Worm (Caenorhabditis elegans) whole organism, L3 larva: Measurements from ENCODE around the gene str-206.
A peak's percentile ranks its signal among the peaks of the same experiment; 100 is the strongest.

ENCODE experiments used
- R02D3.7 ChIP-seq: fragments of 150-350 bp; optimal IDR thresholded peaks from 2 replicates; lab custom pipeline; 2014; ENCODE audit warnings: missing biosample characterization, missing genetic modification characterization
- ZK546.5 ChIP-seq: sonication (generic microtip); optimal IDR thresholded peaks from 2 replicates; lab custom pipeline; 2017; ENCODE audit warnings: missing biosample characterization, missing genetic modification characterization
- aly-2 ChIP-seq: fragments of 150-350 bp; optimal IDR thresholded peaks from 2 replicates; lab custom pipeline; 2014; ENCODE audit warnings: missing biosample characterization, missing genetic modification characterization
- ama-1 ChIP-seq: fragments of 150-350 bp; optimal IDR thresholded peaks from 2 replicates; lab custom pipeline; 2018
- ceh-16 ChIP-seq: sonication (generic microtip); optimal IDR thresholded peaks from 2 replicates; lab custom pipeline; 2017; ENCODE audit warnings: missing biosample characterization, missing genetic modification characterization
- ceh-28 ChIP-seq: fragments of 150-350 bp; optimal IDR thresholded peaks from 2 replicates; lab custom pipeline; 2014; ENCODE audit warnings: missing biosample characterization, missing genetic modification reagents, missing genetic modification characterization
- ceh-82 ChIP-seq: fragments of 150-350 bp; optimal IDR thresholded peaks from 2 replicates; lab custom pipeline; 2014; ENCODE audit warnings: missing biosample characterization, missing genetic modification characterization
- ceh-9 ChIP-seq: sonication (generic microtip); optimal IDR thresholded peaks from 2 replicates; lab custom pipeline; 2018; ENCODE audit warnings: missing biosample characterization, missing genetic modification characterization
- daf-12 ChIP-seq: fragments of 150-350 bp; optimal IDR thresholded peaks from 2 replicates; lab custom pipeline; 2014; ENCODE audit warnings: missing biosample characterization, missing genetic modification reagents, missing genetic modification characterization
- egl-27 ChIP-seq: sonication (generic microtip); optimal IDR thresholded peaks from 4 replicates; lab custom pipeline; 2017; ENCODE audit warnings: missing biosample characterization, missing genetic modification reagents, missing genetic modification characterization
- egl-5 ChIP-seq: fragments of 150-350 bp; optimal IDR thresholded peaks from 2 replicates; lab custom pipeline; 2017; ENCODE audit warnings: missing biosample characterization, missing genetic modification reagents, missing genetic modification characterization, inconsistent platforms
- elt-1 ChIP-seq: fragments of 150-350 bp; optimal IDR thresholded peaks from 2 replicates; lab custom pipeline; 2014; ENCODE audit warnings: missing biosample characterization, missing genetic modification characterization
- elt-2 ChIP-seq: sonication (generic microtip); optimal IDR thresholded peaks from 2 replicates; lab custom pipeline; 2016; ENCODE audit warnings: missing genetic modification reagents, mild to moderate bottlenecking, missing genetic modification characterization, missing compliant biosample characterization
- elt-3 ChIP-seq, 3 experiments: fragments of 150-350 bp in 1 of 3; sonication (generic microtip) in 2 of 3; optimal IDR thresholded peaks; 2 replicates in 2 of 3; 4 replicates in 1 of 3; lab custom pipeline; 2014 to 2017; ENCODE audit warnings: missing biosample characterization in 3 of 3, missing genetic modification characterization in 3 of 3
- eor-1 ChIP-seq, 2 experiments: fragments of 150-350 bp; optimal IDR thresholded peaks; 2 replicates each; lab custom pipeline; 2014 to 2018; ENCODE audit warnings: missing biosample characterization in 2 of 2, missing genetic modification characterization in 2 of 2
- fkh-10 ChIP-seq: sonication (generic microtip); optimal IDR thresholded peaks from 2 replicates; lab custom pipeline; 2017; ENCODE audit warnings: missing biosample characterization, missing genetic modification reagents, missing genetic modification characterization
- fkh-2 ChIP-seq: fragments of 150-350 bp; optimal IDR thresholded peaks from 2 replicates; lab custom pipeline; 2014; ENCODE audit warnings: missing biosample characterization, missing genetic modification reagents, missing genetic modification characterization
- fos-1 ChIP-seq: fragments of 150-350 bp; optimal IDR thresholded peaks from 2 replicates; lab custom pipeline; 2014; ENCODE audit warnings: missing biosample characterization, missing genetic modification characterization
- hmg-11 ChIP-seq: sonication (generic microtip); optimal IDR thresholded peaks from 2 replicates; lab custom pipeline; 2016; ENCODE audit warnings: missing genetic modification characterization, missing compliant biosample characterization
- jun-1 ChIP-seq: fragments of 150-350 bp; optimal IDR thresholded peaks from 2 replicates; lab custom pipeline; 2014; ENCODE audit warnings: missing biosample characterization, missing genetic modification reagents, missing genetic modification characterization
- lin-15B ChIP-seq: fragments of 150-350 bp; optimal IDR thresholded peaks from 2 replicates; lab custom pipeline; 2014; ENCODE audit warnings: missing biosample characterization, missing genetic modification characterization
- lin-39 ChIP-seq: fragments of 150-350 bp; optimal IDR thresholded peaks from 2 replicates; lab custom pipeline; 2018; ENCODE audit warnings: missing biosample characterization, missing genetic modification reagents, missing genetic modification characterization
- lsy-12 ChIP-seq: sonication (generic microtip); optimal IDR thresholded peaks from 2 replicates; lab custom pipeline; 2016; ENCODE audit warnings: mild to moderate bottlenecking, missing genetic modification characterization, missing compliant biosample characterization
- mdl-1 ChIP-seq: fragments of 150-350 bp; optimal IDR thresholded peaks from 2 replicates; lab custom pipeline; 2014; ENCODE audit warnings: missing biosample characterization, missing genetic modification characterization
- mml-1 ChIP-seq: fragments of 150-350 bp; sonication (generic microtip); optimal IDR thresholded peaks from 3 replicates; lab custom pipeline; 2014; ENCODE audit warnings: missing biosample characterization, missing genetic modification characterization
- nfya-1 ChIP-seq: sonication (generic microtip); optimal IDR thresholded peaks from 2 replicates; lab custom pipeline; 2017; ENCODE audit warnings: missing genetic modification characterization, mild to moderate bottlenecking, missing compliant biosample characterization, antibody characterized with exemption, moderate library complexity; ENCODE audit not compliant: insufficient read depth
- nhr-11 ChIP-seq: fragments of 150-350 bp; optimal IDR thresholded peaks from 2 replicates; lab custom pipeline; 2014; ENCODE audit warnings: missing biosample characterization, missing genetic modification characterization
- nhr-12 ChIP-seq: fragments of 150-350 bp; optimal IDR thresholded peaks from 2 replicates; lab custom pipeline; 2014; ENCODE audit warnings: missing biosample characterization, missing genetic modification characterization
- nhr-23 ChIP-seq: fragments of 150-350 bp; optimal IDR thresholded peaks from 2 replicates; lab custom pipeline; 2014; ENCODE audit warnings: missing biosample characterization, missing genetic modification reagents, missing genetic modification characterization
- nhr-237 ChIP-seq: fragments of 150-350 bp; optimal IDR thresholded peaks from 2 replicates; lab custom pipeline; 2014; ENCODE audit warnings: missing biosample characterization, missing genetic modification characterization
- nhr-25 ChIP-seq: sonication (generic microtip); optimal IDR thresholded peaks from 2 replicates; lab custom pipeline; 2017; ENCODE audit warnings: missing biosample characterization, missing genetic modification characterization
- nhr-28 ChIP-seq: fragments of 150-350 bp; optimal IDR thresholded peaks from 2 replicates; lab custom pipeline; 2014; ENCODE audit warnings: missing biosample characterization, missing genetic modification characterization
- nhr-43 ChIP-seq: sonication (generic microtip); optimal IDR thresholded peaks from 2 replicates; lab custom pipeline; 2016; ENCODE audit warnings: mild to moderate bottlenecking, missing genetic modification characterization, missing compliant biosample characterization; ENCODE audit not compliant: poor library complexity, severe bottlenecking
- nhr-67 ChIP-seq: fragments of 150-350 bp; optimal IDR thresholded peaks from 2 replicates; lab custom pipeline; 2014; ENCODE audit warnings: missing biosample characterization, missing genetic modification characterization
- nhr-76 ChIP-seq: fragments of 150-350 bp; sonication (generic microtip); optimal IDR thresholded peaks from 5 replicates; lab custom pipeline; 2014; ENCODE audit warnings: missing biosample characterization, missing genetic modification characterization
- nhr-77 ChIP-seq: fragments of 150-350 bp; optimal IDR thresholded peaks from 2 replicates; lab custom pipeline; 2014; ENCODE audit warnings: missing biosample characterization, missing genetic modification characterization
- pha-4 ChIP-seq: fragments of 150-350 bp; optimal IDR thresholded peaks from 2 replicates; lab custom pipeline; 2014; ENCODE audit warnings: missing biosample characterization, missing genetic modification reagents, missing genetic modification characterization
- pqm-1 ChIP-seq: fragments of 150-350 bp; optimal IDR thresholded peaks from 2 replicates; lab custom pipeline; 2017; ENCODE audit warnings: missing biosample characterization, missing genetic modification characterization, inconsistent platforms
- sea-2 ChIP-seq: fragments of 150-350 bp; sonication (generic microtip); optimal IDR thresholded peaks from 4 replicates; lab custom pipeline; 2014; ENCODE audit warnings: missing biosample characterization, missing genetic modification reagents, missing genetic modification characterization
- skn-1 ChIP-seq: fragments of 150-350 bp; optimal IDR thresholded peaks from 2 replicates; lab custom pipeline; 2014; ENCODE audit warnings: missing biosample characterization, missing genetic modification characterization
- snpc-4 ChIP-seq: fragments of 150-350 bp; optimal IDR thresholded peaks from 2 replicates; lab custom pipeline; 2014; ENCODE audit warnings: missing biosample characterization, missing genetic modification characterization
- tbx-2 ChIP-seq: sonication (generic microtip); optimal IDR thresholded peaks from 2 replicates; lab custom pipeline; 2016; ENCODE audit warnings: mild to moderate bottlenecking, missing genetic modification characterization, missing compliant biosample characterization
- unc-39 ChIP-seq: sonication (generic microtip); optimal IDR thresholded peaks from 4 replicates; lab custom pipeline; 2017; ENCODE audit warnings: missing biosample characterization, missing genetic modification characterization
- unc-62 ChIP-seq: fragments of 150-350 bp; sonication (generic microtip); optimal IDR thresholded peaks from 4 replicates; lab custom pipeline; 2014; ENCODE audit warnings: missing biosample characterization, missing genetic modification reagents, missing genetic modification characterization
- zag-1 ChIP-seq: fragments of 150-350 bp; optimal IDR thresholded peaks from 2 replicates; lab custom pipeline; 2014; ENCODE audit warnings: missing biosample characterization, missing genetic modification characterization
- ztf-11 ChIP-seq: fragments of 150-350 bp; optimal IDR thresholded peaks from 2 replicates; lab custom pipeline; 2014; ENCODE audit warnings: missing biosample characterization, missing genetic modification characterization
- ztf-4 ChIP-seq: fragments of 150-350 bp; optimal IDR thresholded peaks from 2 replicates; lab custom pipeline; 2014; ENCODE audit warnings: missing biosample characterization, missing genetic modification characterization

The str-206 gene

ce11 chrV:6246454-6246981, 28.6 kb downstream of the str-206 start, which contains the start of gene dmd-7:
Gene dmd-7 (plus strand): TSS chrV:6246931.
- TF ChIP-seq nfya-1 (tag; lab: Kevin White, UChicago) (peak; percentile 84), ztf-11 (tag; lab: Kevin White, UChicago) (no peak), ceh-82 (tag; lab: Kevin White, UChicago) (peak; percentile 70), fos-1 (tag; lab: Kevin White, UChicago) (no peak), ceh-28 (tag; lab: Kevin White, UChicago) (peak; percentile 81), elt-3 (tag; optimal IDR thresholded peaks at IDR 0.05; lab: Kevin White, UChicago) (peak; percentile 60 to 90 (median 85)), nhr-237 (tag; lab: Kevin White, UChicago) (no peak), fkh-10 (GFP tag; lab: Kevin White, UChicago) (no peak), eor-1 (tag; optimal IDR thresholded peaks at IDR 0.05; lab: Kevin White, UChicago) (no peak), unc-39 (tag; lab: Kevin White, UChicago) (no peak), nhr-43 (tag; lab: Kevin White, UChicago) (peak; percentile 98), ZK546.5 (no peak), nhr-12 (no peak), hmg-11 (tag; lab: Kevin White, UChicago) (peak; percentile 67), ceh-9 (tag; lab: Kevin White, UChicago) (no peak), nhr-23 (tag; lab: Kevin White, UChicago) (peak; percentile 96), nhr-77 (tag; lab: Kevin White, UChicago) (no peak), ama-1 (no peak), zag-1 (tag; lab: Kevin White, UChicago) (no peak), mml-1 (tag; lab: Kevin White, UChicago) (no peak), unc-62 (peak; percentile 78), sea-2 (GFP tag; lab: Kevin White, UChicago) (peak; percentile 51), R02D3.7 (tag; lab: Kevin White, UChicago) (peak; percentile 76), lin-39 (tag; lab: Kevin White, UChicago) (peak; percentile 88), mdl-1 (tag; lab: Kevin White, UChicago) (peak; percentile 76), lin-15B (peak; percentile 21), fkh-2 (tag; lab: Kevin White, UChicago) (no peak), nhr-28 (tag; lab: Kevin White, UChicago) (peak; percentile 23), skn-1 (tag; lab: Kevin White, UChicago) (peak; percentile 34), lsy-12 (tag; lab: Kevin White, UChicago) (peak; percentile 79), nhr-67 (no peak), nhr-76 (tag; lab: Kevin White, UChicago) (no peak), egl-27 (tag; lab: Kevin White, UChicago) (peak; percentile 85), aly-2 (no peak), daf-12 (tag; lab: Kevin White, UChicago) (no peak), elt-2 (tag; lab: Kevin White, UChicago) (peak; percentile 62), snpc-4 (tag; lab: Kevin White, UChicago) (peak; percentile 21), ceh-16 (tag; lab: Kevin White, UChicago) (no peak), elt-1 (tag; lab: Kevin White, UChicago) (peak; percentile 44), nhr-25 (tag; lab: Kevin White, UChicago) (peak; percentile 96), pha-4 (peak; percentile 96), ztf-4 (tag; lab: Kevin White, UChicago) (peak; percentile 53), egl-5 (tag; lab: Kevin White, UChicago) (peak; percentile 6), pqm-1 (peak; percentile 86), tbx-2 (tag; lab: Kevin White, UChicago) (peak; percentile 89), nhr-11 (tag; lab: Kevin White, UChicago) (peak; percentile 48), jun-1 (tag; lab: Kevin White, UChicago) (peak; percentile 76)
